Fruit fly (Drosophila melanogaster) whole organism, wandering third instar larva: ENCODE results near the gene Chchd3.
A peak's percentile ranks its signal among the peaks of the same experiment; 100 is the strongest.

Source experiments
- Abd-B ChIP-seq: fragments of >200 bp; optimal IDR thresholded peaks from 2 replicates; lab custom pipeline; 2017; ENCODE audit warnings: missing biosample characterization, missing genetic modification characterization
- CG32264 ChIP-seq: fragments of 200-800 bp; sonication (Bioruptor generic); optimal IDR thresholded peaks from 2 replicates; lab custom pipeline; 2016; ENCODE audit warnings: missing biosample characterization, missing genetic modification characterization
- CG9705 ChIP-seq: fragments of 200-800 bp; sonication (Bioruptor generic); optimal IDR thresholded peaks from 2 replicates; lab custom pipeline; 2018; ENCODE audit warnings: missing biosample characterization, mild to moderate bottlenecking, missing genetic modification characterization
- CrebA ChIP-seq: fragments of 200-800 bp; sonication (Bioruptor generic); optimal IDR thresholded peaks from 2 replicates; lab custom pipeline; 2016; ENCODE audit warnings: missing biosample characterization, mild to moderate bottlenecking, missing genetic modification characterization, borderline replicate concordance
- Dfd ChIP-seq: fragments of >200 bp; optimal IDR thresholded peaks from 2 replicates; lab custom pipeline; 2017; ENCODE audit warnings: missing biosample characterization, missing genetic modification characterization
- Dif ChIP-seq: fragments of 200-275, 200-300 bp; sonication (Bioruptor generic); optimal IDR thresholded peaks from 2 replicates; lab custom pipeline; 2018; ENCODE audit warnings: missing biosample characterization, missing genetic modification characterization; ENCODE audit not compliant: partially characterized antibody
- GATAd ChIP-seq: sonication (Bioruptor generic); optimal IDR thresholded peaks from 2 replicates; lab custom pipeline; 2016; ENCODE audit warnings: missing biosample characterization, missing genetic modification characterization
- HLH106 ChIP-seq: fragments of 200-800 bp; optimal IDR thresholded peaks from 3 replicates; lab custom pipeline; 2019; ENCODE audit warnings: missing biosample characterization, mild to moderate bottlenecking, missing genetic modification characterization, moderate library complexity
- Hnf4 ChIP-seq: fragments of 200-800 bp; sonication (Bioruptor generic); optimal IDR thresholded peaks from 2 replicates; lab custom pipeline; 2016; ENCODE audit warnings: missing biosample characterization, mild to moderate bottlenecking, missing genetic modification characterization
- Hr78 ChIP-seq: fragments of >200 bp; optimal IDR thresholded peaks from 2 replicates; lab custom pipeline; 2017; ENCODE audit warnings: missing biosample characterization, missing genetic modification characterization
- Hr83 ChIP-seq: fragments of 200-300 bp; sonication (Bioruptor generic); optimal IDR thresholded peaks from 2 replicates; lab custom pipeline; 2016; ENCODE audit warnings: missing biosample characterization, mild to moderate bottlenecking, missing genetic modification characterization, moderate library complexity; ENCODE audit not compliant: poor library complexity, severe bottlenecking
- Jra ChIP-seq: sonication (Bioruptor generic); optimal IDR thresholded peaks from 2 replicates; lab custom pipeline; 2016; ENCODE audit warnings: missing biosample characterization, missing genetic modification characterization
- Mio ChIP-seq: sonication (Bioruptor generic); optimal IDR thresholded peaks from 2 replicates; lab custom pipeline; 2016; ENCODE audit warnings: missing biosample characterization, missing genetic modification characterization
- Myc ChIP-seq: fragments of >200 bp; optimal IDR thresholded peaks from 2 replicates; lab custom pipeline; 2017
- N ChIP-seq: fragments of >200 bp; optimal IDR thresholded peaks from 2 replicates; lab custom pipeline; 2018; ENCODE audit warnings: missing biosample characterization, missing external identifiers, missing genetic modification characterization
- OdsH ChIP-seq: fragments of 200-800 bp; sonication (Bioruptor generic); optimal IDR thresholded peaks from 2 replicates; lab custom pipeline; 2016; ENCODE audit warnings: missing biosample characterization, mild to moderate bottlenecking, missing genetic modification characterization
- Rel ChIP-seq, 2 experiments: fragments of 200-800 bp; sonication (Bioruptor generic) in 1 of 2; optimal IDR thresholded peaks; 2 replicates in 1 of 2; 3 replicates in 1 of 2; lab custom pipeline; 2016 to 2019; ENCODE audit warnings: mild to moderate bottlenecking in 2 of 2, missing biosample characterization in 2 of 2, missing genetic modification characterization in 2 of 2, moderate library complexity in 1 of 2
- Vsx2 ChIP-seq: fragments of 200-300, 225-300 bp; sonication (Bioruptor generic); optimal IDR thresholded peaks from 2 replicates; lab custom pipeline; 2018; ENCODE audit warnings: missing biosample characterization, missing genetic modification characterization; ENCODE audit not compliant: partially characterized antibody
- br ChIP-seq: fragments of 200-800 bp; sonication (Bioruptor generic); optimal IDR thresholded peaks from 2 replicates; lab custom pipeline; 2016; ENCODE audit warnings: missing biosample characterization, missing genetic modification characterization
- brk ChIP-seq: fragments of 200-800 bp; sonication (Bioruptor generic); optimal IDR thresholded peaks from 2 replicates; lab custom pipeline; 2016; ENCODE audit warnings: missing biosample characterization, mild to moderate bottlenecking, missing genetic modification characterization
- dl ChIP-seq, 2 experiments: fragments of 175-275, 200-275 bp in 1 of 2; fragments of 200-275 bp in 1 of 2; sonication (Bioruptor generic); optimal IDR thresholded peaks; lab custom pipeline; 2018; ENCODE audit warnings: mild to moderate bottlenecking in 2 of 2, missing biosample characterization in 2 of 2, missing genetic modification characterization in 2 of 2, moderate library complexity in 2 of 2; ENCODE audit not compliant: partially characterized antibody in 2 of 2, insufficient read depth in 1 of 2
- dmrt93B ChIP-seq: fragments of 200-800 bp; sonication (Bioruptor generic); optimal IDR thresholded peaks from 2 replicates; lab custom pipeline; 2018; ENCODE audit warnings: missing biosample characterization, mild to moderate bottlenecking, missing genetic modification characterization
- dsf ChIP-seq: sonication (Bioruptor generic); optimal IDR thresholded peaks from 2 replicates; lab custom pipeline; 2016; ENCODE audit warnings: missing biosample characterization, missing genetic modification characterization, borderline replicate concordance
- ey ChIP-seq: fragments of 200-800 bp; sonication (Bioruptor generic); optimal IDR thresholded peaks from 2 replicates; lab custom pipeline; 2016; ENCODE audit warnings: missing biosample characterization, missing genetic modification characterization
- foxo ChIP-seq, 2 experiments: fragments of 200-800 bp; sonication (Bioruptor generic); optimal IDR thresholded peaks; 2 replicates in 1 of 2; 3 replicates in 1 of 2; lab custom pipeline; 2016 to 2017; ENCODE audit warnings: missing biosample characterization in 2 of 2, missing genetic modification characterization in 2 of 2
- fru ChIP-seq: fragments of 200-800 bp; sonication (Bioruptor generic); optimal IDR thresholded peaks from 3 replicates; lab custom pipeline; 2016; ENCODE audit warnings: missing biosample characterization, mild to moderate bottlenecking, missing genetic modification characterization
- h ChIP-seq: fragments of 200-800 bp; sonication (Bioruptor generic); optimal IDR thresholded peaks from 3 replicates; lab custom pipeline; 2016; ENCODE audit warnings: missing biosample characterization, mild to moderate bottlenecking, missing genetic modification characterization
- jim ChIP-seq: fragments of 175-275, 200-325 bp; sonication (Bioruptor generic); optimal IDR thresholded peaks from 2 replicates; lab custom pipeline; 2016; ENCODE audit warnings: missing biosample characterization, mild to moderate bottlenecking, missing genetic modification characterization
- lola ChIP-seq: fragments of >200 bp; optimal IDR thresholded peaks from 2 replicates; lab custom pipeline; 2017; ENCODE audit warnings: missing biosample characterization, missing genetic modification characterization
- pan ChIP-seq: fragments of >200 bp; optimal IDR thresholded peaks from 2 replicates; lab custom pipeline; 2017
- psq ChIP-seq: fragments of 200-800 bp; sonication (Bioruptor generic); optimal IDR thresholded peaks from 3 replicates; lab custom pipeline; 2017; ENCODE audit warnings: missing biosample characterization, mild to moderate bottlenecking, missing genetic modification characterization, moderate library complexity
- rgr ChIP-seq: fragments of 200-800 bp; sonication (Bioruptor generic); optimal IDR thresholded peaks from 3 replicates; lab custom pipeline; 2016; ENCODE audit warnings: missing biosample characterization, mild to moderate bottlenecking, missing genetic modification characterization
- sage ChIP-seq: fragments of 200-800 bp; sonication (Bioruptor generic); optimal IDR thresholded peaks from 2 replicates; lab custom pipeline; 2016; ENCODE audit warnings: missing biosample characterization, mild to moderate bottlenecking, missing genetic modification characterization
- sv ChIP-seq: fragments of 200-800 bp; sonication (Bioruptor generic); optimal IDR thresholded peaks from 3 replicates; lab custom pipeline; 2016; ENCODE audit warnings: missing biosample characterization, missing genetic modification characterization
- woc ChIP-seq: sonication (Bioruptor generic); optimal IDR thresholded peaks from 2 replicates; lab custom pipeline; 2016; ENCODE audit warnings: missing biosample characterization, mild to moderate bottlenecking, missing genetic modification characterization

Chchd3 gene

dm6 chr3R:31060708-31061625 lies 7.3 kb upstream of the Chchd3 start, which contains the start of gene dco (continued):
- TF ChIP-seq Rel (GFP tag; optimal IDR thresholded peaks at IDR 0.05; lab: Kevin White, UChicago) (no peak), Rel (tag; optimal IDR thresholded peaks at IDR 0.05; lab: Kevin White, UChicago) (no peak), Hr83 (peak; percentile 94), dl (GFP tag; optimal IDR thresholded peaks at IDR 0.05; lab: Kevin White, UChicago; ENCODE audit: insufficient read depth in 1 of 2, partially characterized antibody in 2 of 2) (no peak), Hr78 (GFP tag; lab: Kevin White, UChicago) (no peak), foxo (GFP tag; optimal IDR thresholded peaks at IDR 0.05; lab: Kevin White, UChicago) (peak in 1 of 2 experiments; percentile 80), CG32264 (GFP tag; lab: Kevin White, UChicago) (no peak), CrebA (GFP tag; lab: Kevin White, UChicago) (no peak), Jra (GFP tag; lab: Kevin White, UChicago) (peak; percentile 20), ey (GFP tag; lab: Kevin White, UChicago) (peak; percentile 51), Hnf4 (peak; percentile 44), psq (GFP tag; lab: Kevin White, UChicago) (peak; percentile 20), GATAd (no peak), CG9705 (GFP tag; lab: Kevin White, UChicago) (peak; percentile 48), sage (GFP tag; lab: Kevin White, UChicago) (no peak), woc (GFP tag; lab: Kevin White, UChicago) (peak; percentile 53), br (peak; percentile 62)
- TF ChIP-seq, all 38 proteins: peak for 20

- peak; percentile 45 for TF ChIP-seq pan (lab: Kevin White, UChicago)
- peak; percentile 7 for TF ChIP-seq CG32264 (GFP tag; lab: Kevin White, UChicago)
- TF ChIP-seq foxo (GFP tag; optimal IDR thresholded peaks at IDR 0.05; lab: Kevin White, UChicago): peak in 1 of 2 experiments; percentile 33
- TF ChIP-seq fru (GFP tag; lab: Kevin White, UChicago): peak; percentile 20
- TF ChIP-seq dmrt93B (GFP tag; lab: Kevin White, UChicago): no peak
- peak; percentile 25 for TF ChIP-seq HLH106 (tag; lab: Kevin White, UChicago)
- no peak for TF ChIP-seq lola (GFP tag; lab: Kevin White, UChicago)
- TF ChIP-seq psq (GFP tag; lab: Kevin White, UChicago): peak; percentile 52
- TF ChIP-seq Mio (GFP tag; lab: Kevin White, UChicago): no peak
Measured at dm6 chr3R:31059807-31060707, 6.3 kb upstream of the Chchd3 start.

dm6 chr3R:31059036-31059806 lies 5.5 kb upstream of the Chchd3 start:
- no peak for TF ChIP-seq Hr83
- peak; percentile 81 for TF ChIP-seq fru (GFP tag; lab: Kevin White, UChicago)
- TF ChIP-seq sv (GFP tag; lab: Kevin White, UChicago): no peak
- TF ChIP-seq sage (GFP tag; lab: Kevin White, UChicago): peak; percentile 75
- no peak for TF ChIP-seq Dfd (GFP tag; lab: Kevin White, UChicago)
- no peak for TF ChIP-seq lola (GFP tag; lab: Kevin White, UChicago)
- TF ChIP-seq dl (GFP tag; optimal IDR thresholded peaks at IDR 0.05; lab: Kevin White, UChicago; ENCODE audit: insufficient read depth in 1 of 2, partially characterized antibody in 2 of 2): peak in 1 of 2 experiments; percentile 4
- TF ChIP-seq N (GFP tag; lab: Kevin White, UChicago): no peak
- peak; percentile 89 for TF ChIP-seq HLH106 (tag; lab: Kevin White, UChicago)
- peak; percentile 70 for TF ChIP-seq ey (GFP tag; lab: Kevin White, UChicago)
- TF ChIP-seq Mio (GFP tag; lab: Kevin White, UChicago): peak; percentile 4
- TF ChIP-seq Hnf4: peak; percentile 74
- peak in 1 of 2 experiments; percentile 91 for TF ChIP-seq foxo (GFP tag; optimal IDR thresholded peaks at IDR 0.05; lab: Kevin White, UChicago)
- TF ChIP-seq Vsx2: no peak
- peak; percentile 86 for TF ChIP-seq psq (GFP tag; lab: Kevin White, UChicago)
- TF ChIP-seq CG32264 (GFP tag; lab: Kevin White, UChicago): peak; percentile 35
- TF ChIP-seq dsf (GFP tag; lab: Kevin White, UChicago): no peak
- peak; percentile 70 for TF ChIP-seq Dif (GFP tag; lab: Kevin White, UChicago)
- no peak for TF ChIP-seq Myc (lab: Kevin White, UChicago)
- no peak for TF ChIP-seq woc (GFP tag; lab: Kevin White, UChicago)
- TF ChIP-seq Jra (GFP tag; lab: Kevin White, UChicago): peak; percentile 53
- TF ChIP-seq Rel (GFP tag; optimal IDR thresholded peaks at IDR 0.05; lab: Kevin White, UChicago): no peak
- peak; percentile 40 for TF ChIP-seq Rel (tag; optimal IDR thresholded peaks at IDR 0.05; lab: Kevin White, UChicago)
- TF ChIP-seq jim (GFP tag; lab: Kevin White, UChicago): no peak
- peak; percentile 89 for TF ChIP-seq h (GFP tag; lab: Kevin White, UChicago)
- TF ChIP-seq CrebA (GFP tag; lab: Kevin White, UChicago): no peak
- peak; percentile 83 for TF ChIP-seq brk (GFP tag; lab: Kevin White, UChicago)
- no peak for TF ChIP-seq GATAd
- TF ChIP-seq Hr78 (GFP tag; lab: Kevin White, UChicago): no peak
- no peak for TF ChIP-seq Abd-B (GFP tag; lab: Kevin White, UChicago)
- TF ChIP-seq br: peak; percentile 66
- TF ChIP-seq CG9705 (GFP tag; lab: Kevin White, UChicago): peak; percentile 39
- TF ChIP-seq OdsH (GFP tag; lab: Kevin White, UChicago): peak; percentile 89
- TF ChIP-seq rgr (GFP tag; lab: Kevin White, UChicago): peak; percentile 89
